Fruit fly (Drosophila melanogaster) whole organism, wandering third instar larva: ENCODE measurements around the gene CG6576.

Experiments used
- Abd-B ChIP-seq: fragments of >200 bp; optimal IDR thresholded peaks from 2 replicates; lab custom pipeline; 2017; ENCODE audit warnings: missing biosample characterization, missing genetic modification characterization
- CG32264 ChIP-seq: fragments of 200-800 bp; sonication (Bioruptor generic); optimal IDR thresholded peaks from 2 replicates; lab custom pipeline; 2016; ENCODE audit warnings: missing biosample characterization, missing genetic modification characterization
- CG9705 ChIP-seq: fragments of 200-800 bp; sonication (Bioruptor generic); optimal IDR thresholded peaks from 2 replicates; lab custom pipeline; 2018; ENCODE audit warnings: missing biosample characterization, mild to moderate bottlenecking, missing genetic modification characterization
- CrebA ChIP-seq: fragments of 200-800 bp; sonication (Bioruptor generic); optimal IDR thresholded peaks from 2 replicates; lab custom pipeline; 2016; ENCODE audit warnings: missing biosample characterization, mild to moderate bottlenecking, missing genetic modification characterization, borderline replicate concordance
- Dfd ChIP-seq: fragments of >200 bp; optimal IDR thresholded peaks from 2 replicates; lab custom pipeline; 2017; ENCODE audit warnings: missing biosample characterization, missing genetic modification characterization
- Dif ChIP-seq: fragments of 200-275, 200-300 bp; sonication (Bioruptor generic); optimal IDR thresholded peaks from 2 replicates; lab custom pipeline; 2018; ENCODE audit warnings: missing biosample characterization, missing genetic modification characterization; ENCODE audit not compliant: partially characterized antibody
- GATAd ChIP-seq: sonication (Bioruptor generic); optimal IDR thresholded peaks from 2 replicates; lab custom pipeline; 2016; ENCODE audit warnings: missing biosample characterization, missing genetic modification characterization
- HLH106 ChIP-seq: fragments of 200-800 bp; optimal IDR thresholded peaks from 3 replicates; lab custom pipeline; 2019; ENCODE audit warnings: missing biosample characterization, mild to moderate bottlenecking, missing genetic modification characterization, moderate library complexity
- Hnf4 ChIP-seq: fragments of 200-800 bp; sonication (Bioruptor generic); optimal IDR thresholded peaks from 2 replicates; lab custom pipeline; 2016; ENCODE audit warnings: missing biosample characterization, mild to moderate bottlenecking, missing genetic modification characterization
- Hr78 ChIP-seq: fragments of >200 bp; optimal IDR thresholded peaks from 2 replicates; lab custom pipeline; 2017; ENCODE audit warnings: missing biosample characterization, missing genetic modification characterization
- Jra ChIP-seq: sonication (Bioruptor generic); optimal IDR thresholded peaks from 2 replicates; lab custom pipeline; 2016; ENCODE audit warnings: missing biosample characterization, missing genetic modification characterization
- Mio ChIP-seq: sonication (Bioruptor generic); optimal IDR thresholded peaks from 2 replicates; lab custom pipeline; 2016; ENCODE audit warnings: missing biosample characterization, missing genetic modification characterization
- N ChIP-seq: fragments of >200 bp; optimal IDR thresholded peaks from 2 replicates; lab custom pipeline; 2018; ENCODE audit warnings: missing biosample characterization, missing external identifiers, missing genetic modification characterization
- OdsH ChIP-seq: fragments of 200-800 bp; sonication (Bioruptor generic); optimal IDR thresholded peaks from 2 replicates; lab custom pipeline; 2016; ENCODE audit warnings: missing biosample characterization, mild to moderate bottlenecking, missing genetic modification characterization
- Rel ChIP-seq, 2 experiments: fragments of 200-800 bp; sonication (Bioruptor generic) in 1 of 2; optimal IDR thresholded peaks; 2 replicates in 1 of 2; 3 replicates in 1 of 2; lab custom pipeline; 2016 to 2019; ENCODE audit warnings: mild to moderate bottlenecking in 2 of 2, missing biosample characterization in 2 of 2, missing genetic modification characterization in 2 of 2, moderate library complexity in 1 of 2
- Sp1 ChIP-seq: fragments of 200-800 bp; sonication (Bioruptor generic); optimal IDR thresholded peaks from 3 replicates; lab custom pipeline; 2019; ENCODE audit warnings: missing biosample characterization, mild to moderate bottlenecking, missing genetic modification characterization, moderate library complexity
- Vsx2 ChIP-seq: fragments of 200-300, 225-300 bp; sonication (Bioruptor generic); optimal IDR thresholded peaks from 2 replicates; lab custom pipeline; 2018; ENCODE audit warnings: missing biosample characterization, missing genetic modification characterization; ENCODE audit not compliant: partially characterized antibody
- br ChIP-seq: fragments of 200-800 bp; sonication (Bioruptor generic); optimal IDR thresholded peaks from 2 replicates; lab custom pipeline; 2016; ENCODE audit warnings: missing biosample characterization, missing genetic modification characterization
- brk ChIP-seq: fragments of 200-800 bp; sonication (Bioruptor generic); optimal IDR thresholded peaks from 2 replicates; lab custom pipeline; 2016; ENCODE audit warnings: missing biosample characterization, mild to moderate bottlenecking, missing genetic modification characterization
- dl ChIP-seq, 2 experiments: fragments of 175-275, 200-275 bp in 1 of 2; fragments of 200-275 bp in 1 of 2; sonication (Bioruptor generic); optimal IDR thresholded peaks; lab custom pipeline; 2018; ENCODE audit warnings: mild to moderate bottlenecking in 2 of 2, missing biosample characterization in 2 of 2, missing genetic modification characterization in 2 of 2, moderate library complexity in 2 of 2; ENCODE audit not compliant: partially characterized antibody in 2 of 2, insufficient read depth in 1 of 2
- dmrt93B ChIP-seq: fragments of 200-800 bp; sonication (Bioruptor generic); optimal IDR thresholded peaks from 2 replicates; lab custom pipeline; 2018; ENCODE audit warnings: missing biosample characterization, mild to moderate bottlenecking, missing genetic modification characterization
- dsf ChIP-seq: sonication (Bioruptor generic); optimal IDR thresholded peaks from 2 replicates; lab custom pipeline; 2016; ENCODE audit warnings: missing biosample characterization, missing genetic modification characterization, borderline replicate concordance
- ey ChIP-seq: fragments of 200-800 bp; sonication (Bioruptor generic); optimal IDR thresholded peaks from 2 replicates; lab custom pipeline; 2016; ENCODE audit warnings: missing biosample characterization, missing genetic modification characterization
- foxo ChIP-seq, 2 experiments: fragments of 200-800 bp; sonication (Bioruptor generic); optimal IDR thresholded peaks; 2 replicates in 1 of 2; 3 replicates in 1 of 2; lab custom pipeline; 2016 to 2017; ENCODE audit warnings: missing biosample characterization in 2 of 2, missing genetic modification characterization in 2 of 2
- fru ChIP-seq: fragments of 200-800 bp; sonication (Bioruptor generic); optimal IDR thresholded peaks from 3 replicates; lab custom pipeline; 2016; ENCODE audit warnings: missing biosample characterization, mild to moderate bottlenecking, missing genetic modification characterization
- h ChIP-seq: fragments of 200-800 bp; sonication (Bioruptor generic); optimal IDR thresholded peaks from 3 replicates; lab custom pipeline; 2016; ENCODE audit warnings: missing biosample characterization, mild to moderate bottlenecking, missing genetic modification characterization
- lola ChIP-seq: fragments of >200 bp; optimal IDR thresholded peaks from 2 replicates; lab custom pipeline; 2017; ENCODE audit warnings: missing biosample characterization, missing genetic modification characterization
- pan ChIP-seq: fragments of >200 bp; optimal IDR thresholded peaks from 2 replicates; lab custom pipeline; 2017
- psq ChIP-seq: fragments of 200-800 bp; sonication (Bioruptor generic); optimal IDR thresholded peaks from 3 replicates; lab custom pipeline; 2017; ENCODE audit warnings: missing biosample characterization, mild to moderate bottlenecking, missing genetic modification characterization, moderate library complexity
- rgr ChIP-seq: fragments of 200-800 bp; sonication (Bioruptor generic); optimal IDR thresholded peaks from 3 replicates; lab custom pipeline; 2016; ENCODE audit warnings: missing biosample characterization, mild to moderate bottlenecking, missing genetic modification characterization
- sv ChIP-seq: fragments of 200-800 bp; sonication (Bioruptor generic); optimal IDR thresholded peaks from 3 replicates; lab custom pipeline; 2016; ENCODE audit warnings: missing biosample characterization, missing genetic modification characterization
- tai ChIP-seq: sonication (Bioruptor generic); optimal IDR thresholded peaks from 2 replicates; lab custom pipeline; 2016; ENCODE audit warnings: missing biosample characterization, missing genetic modification characterization
- woc ChIP-seq: sonication (Bioruptor generic); optimal IDR thresholded peaks from 2 replicates; lab custom pipeline; 2016; ENCODE audit warnings: missing biosample characterization, mild to moderate bottlenecking, missing genetic modification characterization

CG6576 gene

DNA sequence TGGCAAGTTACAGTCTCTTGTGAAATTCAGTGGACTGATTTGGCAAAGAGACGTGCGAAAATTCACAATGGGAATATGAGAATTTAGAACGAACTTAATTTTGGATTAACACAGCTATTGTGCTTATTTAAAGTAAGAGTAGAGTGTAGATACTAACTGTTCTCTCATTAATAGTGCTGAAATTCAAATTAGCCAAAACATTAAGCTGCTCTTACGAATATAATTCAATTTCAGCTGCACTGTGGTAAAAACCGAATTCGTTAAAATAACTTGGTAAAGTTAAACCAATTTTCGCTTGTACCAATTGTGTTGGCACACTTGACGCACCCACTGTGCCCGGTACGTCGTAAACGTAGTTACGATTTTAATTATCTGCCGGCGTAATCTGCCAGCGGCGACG lies 12.1 kb downstream of the CG6576 start:
- peak; percentile 31 for TF ChIP-seq Sp1
- TF ChIP-seq dmrt93B, result peak; percentile 52
- no peak for TF ChIP-seq GATAd (GFP tag; lab: Kevin White, UChicago)
- peak; percentile 59 for TF ChIP-seq br (GFP tag; lab: Kevin White, UChicago)
- TF ChIP-seq tai (GFP tag; lab: Kevin White, UChicago), result peak; percentile 6
- peak; percentile 64 for TF ChIP-seq ey
- no peak for TF ChIP-seq Dfd (GFP tag; lab: Kevin White, UChicago)
- no peak for TF ChIP-seq Rel (GFP tag; optimal IDR thresholded peaks at IDR 0.05; lab: Kevin White, UChicago)
- TF ChIP-seq Rel (tag; optimal IDR thresholded peaks at IDR 0.05; lab: Kevin White, UChicago), result no peak
- peak; percentile 19 for TF ChIP-seq sv (GFP tag; lab: Kevin White, UChicago)
- peak; percentile 13 for TF ChIP-seq psq (GFP tag; lab: Kevin White, UChicago)
- peak; percentile 63 for TF ChIP-seq h (GFP tag; lab: Kevin White, UChicago)
- peak; percentile 45 for TF ChIP-seq rgr
- no peak for TF ChIP-seq N (GFP tag; lab: Kevin White, UChicago)
- TF ChIP-seq OdsH, result peak; percentile 53
- peak; percentile 65 for TF ChIP-seq fru (GFP tag; lab: Kevin White, UChicago)
- peak; percentile 13 for TF ChIP-seq CG32264
- TF ChIP-seq foxo (GFP tag; optimal IDR thresholded peaks at IDR 0.05; lab: Kevin White, UChicago), result peak in 1 of 2 experiments; percentile 59
- TF ChIP-seq HLH106, result peak; percentile 56
- TF ChIP-seq, all 38 proteins: peak for 14

DNA sequence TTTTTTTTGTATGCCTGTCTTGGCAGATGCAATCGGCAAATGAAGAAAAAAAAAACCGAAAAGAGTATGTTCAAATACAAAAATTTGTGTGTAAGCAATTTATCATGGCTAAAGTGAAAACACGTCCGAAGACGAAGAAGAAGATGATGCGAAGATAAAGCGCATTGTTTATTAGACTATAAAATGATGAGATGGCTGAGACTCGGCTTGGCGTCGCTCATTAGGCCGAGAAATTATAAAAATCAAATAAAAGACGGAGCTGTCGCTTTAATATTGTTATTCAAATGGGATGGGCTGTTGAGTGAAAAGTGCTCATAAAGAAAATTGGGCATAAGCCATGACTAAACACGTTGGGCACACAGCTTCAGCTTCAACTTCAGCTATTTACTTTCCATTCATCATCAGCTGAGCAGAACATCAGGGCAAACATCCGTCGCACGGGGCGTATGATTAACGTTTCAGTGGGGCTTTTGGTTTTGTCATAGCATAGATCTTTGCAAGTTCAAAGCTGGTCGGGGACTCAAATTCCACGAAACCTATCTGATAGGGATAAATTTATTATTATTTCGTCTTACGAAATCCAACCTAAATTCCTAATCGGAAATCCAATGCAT lies 14.9 kb downstream of the CG6576 start:
- TF ChIP-seq h (GFP tag; lab: Kevin White, UChicago) (no peak), br (GFP tag; lab: Kevin White, UChicago) (no peak), Hnf4 (GFP tag; lab: Kevin White, UChicago) (no peak), Hr78 (GFP tag; lab: Kevin White, UChicago) (no peak), dsf (no peak)

dm6 chr3L:8772998-8773684 lies 17.4 kb downstream of the CG6576 start:
- TF ChIP-seq Rel (GFP tag; optimal IDR thresholded peaks at IDR 0.05; lab: Kevin White, UChicago) (no peak), Rel (tag; optimal IDR thresholded peaks at IDR 0.05; lab: Kevin White, UChicago) (no peak), rgr (peak; percentile 35), h (GFP tag; lab: Kevin White, UChicago) (peak; percentile 30), ey (peak; percentile 10), foxo (GFP tag; optimal IDR thresholded peaks at IDR 0.05; lab: Kevin White, UChicago) (peak in 1 of 2 experiments; percentile 17), fru (GFP tag; lab: Kevin White, UChicago) (peak; percentile 20), Jra (GFP tag; lab: Kevin White, UChicago) (no peak)

DNA sequence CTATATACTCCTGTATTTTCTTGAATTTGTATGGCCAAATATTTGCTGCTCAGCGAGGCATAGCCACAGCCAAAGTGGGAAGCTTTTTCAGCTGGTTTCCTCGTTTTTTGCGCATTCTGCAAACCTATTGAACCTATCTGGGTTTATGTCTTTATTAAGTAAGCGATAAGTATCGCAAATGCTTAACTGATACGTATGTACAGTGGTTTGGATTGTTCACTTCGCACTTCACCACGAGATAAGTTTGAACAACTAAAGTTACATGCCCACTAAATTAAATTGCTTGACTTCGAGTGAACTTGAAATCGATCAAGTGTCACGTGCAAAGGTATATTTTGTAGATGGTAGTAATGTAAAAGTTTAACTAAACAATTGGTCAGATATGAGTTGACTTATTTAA lies 17.9 kb downstream of the CG6576 start:
- TF ChIP-seq lola (GFP tag; lab: Kevin White, UChicago) (no peak), Hr78 (GFP tag; lab: Kevin White, UChicago) (no peak), CrebA (GFP tag; lab: Kevin White, UChicago) (no peak), ey (no peak), dsf (no peak), rgr (no peak), CG9705 (GFP tag; lab: Kevin White, UChicago) (no peak), pan (lab: Kevin White, UChicago) (no peak), dl (GFP tag; optimal IDR thresholded peaks at IDR 0.05; lab: Kevin White, UChicago; ENCODE audit: insufficient read depth in 1 of 2, partially characterized antibody in 2 of 2) (no peak), foxo (GFP tag; optimal IDR thresholded peaks at IDR 0.05; lab: Kevin White, UChicago) (no peak)
- TF ChIP-seq, all 38 proteins: peak for 0

dm6 chr3L:8774974-8775731 lies 19.4 kb downstream of the CG6576 start:
- TF ChIP-seq dl (GFP tag; optimal IDR thresholded peaks at IDR 0.05; lab: Kevin White, UChicago; ENCODE audit: insufficient read depth in 1 of 2, partially characterized antibody in 2 of 2) (no peak), Dif (GFP tag; lab: Kevin White, UChicago) (no peak), CrebA (GFP tag; lab: Kevin White, UChicago) (peak; percentile 49), fru (GFP tag; lab: Kevin White, UChicago) (peak; percentile 40), CG9705 (GFP tag; lab: Kevin White, UChicago) (no peak), Rel (GFP tag; optimal IDR thresholded peaks at IDR 0.05; lab: Kevin White, UChicago) (no peak), Rel (tag; optimal IDR thresholded peaks at IDR 0.05; lab: Kevin White, UChicago) (peak; percentile 2), CG32264 (no peak), Jra (GFP tag; lab: Kevin White, UChicago) (no peak), Abd-B (GFP tag; lab: Kevin White, UChicago) (no peak), Hr78 (GFP tag; lab: Kevin White, UChicago) (no peak), lola (GFP tag; lab: Kevin White, UChicago) (no peak), br (GFP tag; lab: Kevin White, UChicago) (peak; percentile 10), woc (no peak), N (GFP tag; lab: Kevin White, UChicago) (no peak), Sp1 (peak; percentile 44), rgr (peak; percentile 25), dsf (no peak), Vsx2 (GFP tag; lab: Kevin White, UChicago) (peak; percentile 5), tai (GFP tag; lab: Kevin White, UChicago) (no peak), psq (GFP tag; lab: Kevin White, UChicago) (peak; percentile 74), h (GFP tag; lab: Kevin White, UChicago) (no peak), Mio (GFP tag; lab: Kevin White, UChicago) (no peak), brk (no peak), Hnf4 (GFP tag; lab: Kevin White, UChicago) (peak; percentile 10)
